Fruit fly (Drosophila melanogaster) whole organism, prepupa: ENCODE results near the gene CG12795.

Source experiments
- Blimp-1 ChIP-seq: fragments of 200-800 bp; sonication (Bioruptor generic); optimal IDR thresholded peaks from 3 replicates; lab custom pipeline; 2017; ENCODE audit warnings: missing biosample characterization, missing genetic modification characterization, mild to moderate bottlenecking, moderate library complexity, missing genetic modification reagents
- CG10631 ChIP-seq: fragments of 200-800 bp; sonication (Bioruptor generic); optimal IDR thresholded peaks from 2 replicates; lab custom pipeline; 2016; ENCODE audit warnings: missing biosample characterization, missing genetic modification characterization
- CG10669 ChIP-seq: fragments of 200-800 bp; sonication (Bioruptor generic); optimal IDR thresholded peaks from 3 replicates; lab custom pipeline; 2018; ENCODE audit warnings: missing biosample characterization, mild to moderate bottlenecking, missing genetic modification characterization, moderate library complexity
- CG11294 ChIP-seq: fragments of 200-800 bp; sonication (Bioruptor generic); IDR thresholded peaks from 2 replicates; pipeline ENCODE4 v1.3.6; 2022; ENCODE audit warnings: missing biosample characterization, missing genetic modification characterization
- CG11762 ChIP-seq: fragments of 200-800 bp; sonication (Bioruptor generic); optimal IDR thresholded peaks from 3 replicates; lab custom pipeline; 2016; ENCODE audit warnings: missing biosample characterization, missing genetic modification characterization; ENCODE audit not compliant: insufficient read depth
- CG11902 ChIP-seq: fragments of 200-800 bp; sonication (Bioruptor generic); optimal IDR thresholded peaks from 3 replicates; lab custom pipeline; 2016; ENCODE audit warnings: missing biosample characterization, missing genetic modification characterization
- CG15336 ChIP-seq: fragments of 200-800 bp; sonication (Bioruptor generic); IDR thresholded peaks from 2 replicates; pipeline ENCODE4 v1.3.6; 2022; ENCODE audit warnings: missing biosample characterization, missing genetic modification characterization
- CG16779 ChIP-seq: fragments of 200-800 bp; sonication (Bioruptor generic); optimal IDR thresholded peaks from 3 replicates; lab custom pipeline; 2017; ENCODE audit warnings: missing biosample characterization, mild to moderate bottlenecking, missing genetic modification characterization
- CG3032 ChIP-seq: fragments of 200-800 bp; optimal IDR thresholded peaks from 2 replicates; lab custom pipeline; 2019; ENCODE audit warnings: missing biosample characterization, mild to moderate bottlenecking, missing genetic modification characterization, moderate library complexity
- CG31627 ChIP-seq: fragments of 200-800 bp; sonication (Bioruptor generic); optimal IDR thresholded peaks from 3 replicates; lab custom pipeline; 2016; ENCODE audit warnings: missing biosample characterization, missing genetic modification characterization
- CG32006 ChIP-seq: fragments of 200-800 bp; sonication (Bioruptor generic); optimal IDR thresholded peaks from 3 replicates; lab custom pipeline; 2017; ENCODE audit warnings: missing biosample characterization, mild to moderate bottlenecking, missing genetic modification characterization
- CG34406 ChIP-seq: fragments of 200-800 bp; sonication (Bioruptor generic); optimal IDR thresholded peaks from 3 replicates; lab custom pipeline; 2016; ENCODE audit warnings: missing biosample characterization, missing genetic modification characterization
- CG3919 ChIP-seq: fragments of 200-800 bp; sonication (Bioruptor generic); optimal IDR thresholded peaks from 3 replicates; lab custom pipeline; 2016; ENCODE audit warnings: missing biosample characterization, missing genetic modification characterization
- CG6276 ChIP-seq: fragments of 200-800 bp; sonication (Bioruptor generic); optimal IDR thresholded peaks from 2 replicates; lab custom pipeline; 2017; ENCODE audit warnings: missing biosample characterization, mild to moderate bottlenecking, missing genetic modification characterization
- CG6808 ChIP-seq: fragments of 200-800 bp; sonication (Bioruptor generic); optimal IDR thresholded peaks from 3 replicates; lab custom pipeline; 2017; ENCODE audit warnings: missing biosample characterization, missing genetic modification characterization, mild to moderate bottlenecking, moderate library complexity, missing genetic modification reagents
- CG6854 ChIP-seq: fragments of 200-800 bp; sonication (Bioruptor generic); optimal IDR thresholded peaks from 2 replicates; lab custom pipeline; 2017; ENCODE audit warnings: missing biosample characterization, mild to moderate bottlenecking, missing genetic modification characterization
- CG8119 ChIP-seq: fragments of 200-800 bp; sonication (Bioruptor generic); IDR thresholded peaks from 3 replicates; pipeline ENCODE4 v1.3.6; 2022; ENCODE audit warnings: missing biosample characterization, missing genetic modification characterization
- CG8319 ChIP-seq: fragments of 200-800 bp; sonication (Bioruptor generic); optimal IDR thresholded peaks from 3 replicates; lab custom pipeline; 2016; ENCODE audit warnings: missing biosample characterization, missing genetic modification characterization
- CG8632 ChIP-seq: fragments of 200-800 bp; sonication (Bioruptor generic); optimal IDR thresholded peaks from 3 replicates; lab custom pipeline; 2016; ENCODE audit warnings: missing biosample characterization, missing genetic modification characterization
- CG9139 ChIP-seq: fragments of 200-800 bp; sonication (Bioruptor generic); optimal IDR thresholded peaks from 3 replicates; lab custom pipeline; 2017; ENCODE audit warnings: missing biosample characterization, mild to moderate bottlenecking, missing genetic modification characterization
- Eip75B ChIP-seq: fragments of 200-800 bp; sonication (Bioruptor generic); optimal IDR thresholded peaks from 3 replicates; lab custom pipeline; 2016; ENCODE audit warnings: missing biosample characterization, missing genetic modification characterization
- Eip78C ChIP-seq: fragments of 200-800 bp; sonication (Bioruptor generic); peaks from one replicate; lab custom pipeline; 2016; ENCODE audit warnings: missing biosample characterization, missing genetic modification characterization
- Ets96B ChIP-seq: fragments of 200-800 bp; optimal IDR thresholded peaks from 2 replicates; lab custom pipeline; 2019; ENCODE audit warnings: missing biosample characterization, mild to moderate bottlenecking, missing genetic modification characterization, moderate library complexity
- Gug ChIP-seq: fragments of 200-800 bp; sonication (Bioruptor generic); IDR thresholded peaks from 2 replicates; pipeline ENCODE4 v1.3.6; 2022; ENCODE audit warnings: missing biosample characterization, missing genetic modification characterization
- Hr38 ChIP-seq: sonication (Bioruptor generic); optimal IDR thresholded peaks from 2 replicates; lab custom pipeline; 2016; ENCODE audit warnings: missing biosample characterization, missing genetic modification characterization
- Hr39 ChIP-seq: fragments of 200-800 bp; sonication (Bioruptor generic); optimal IDR thresholded peaks from 2 replicates; lab custom pipeline; 2016; ENCODE audit warnings: missing biosample characterization, missing genetic modification characterization
- Hr4 ChIP-seq: fragments of 200-800 bp; sonication (Bioruptor generic); optimal IDR thresholded peaks from 3 replicates; lab custom pipeline; 2016; ENCODE audit warnings: missing biosample characterization, missing genetic modification characterization
- Lpt ChIP-seq: fragments of 200-800 bp; sonication (Bioruptor generic); optimal IDR thresholded peaks from 3 replicates; lab custom pipeline; 2016; ENCODE audit warnings: missing biosample characterization, missing genetic modification characterization
- Met ChIP-seq: fragments of 200-800 bp; sonication (Bioruptor generic); optimal IDR thresholded peaks from 3 replicates; lab custom pipeline; 2016; ENCODE audit warnings: missing biosample characterization, missing genetic modification characterization
- Smox ChIP-seq: fragments of 200-800 bp; sonication (Bioruptor generic); optimal IDR thresholded peaks from 3 replicates; lab custom pipeline; 2016; ENCODE audit warnings: missing biosample characterization, missing genetic modification characterization
- Sox102F ChIP-seq: fragments of 200-800 bp; sonication (Bioruptor generic); optimal IDR thresholded peaks from 2 replicates; lab custom pipeline; 2016; ENCODE audit warnings: missing biosample characterization, mild to moderate bottlenecking, missing genetic modification characterization
- Sox15 ChIP-seq: fragments of 200-800 bp; sonication (Bioruptor generic); optimal IDR thresholded peaks from 3 replicates; lab custom pipeline; 2016; ENCODE audit warnings: missing biosample characterization, missing genetic modification characterization
- achi ChIP-seq: fragments of 200-800 bp; sonication (Bioruptor generic); optimal IDR thresholded peaks from 3 replicates; lab custom pipeline; 2016; ENCODE audit warnings: missing biosample characterization, missing genetic modification characterization
- dac ChIP-seq: fragments of 200-800 bp; sonication (Bioruptor generic); optimal IDR thresholded peaks from 2 replicates; lab custom pipeline; 2017; ENCODE audit warnings: missing biosample characterization, mild to moderate bottlenecking, missing genetic modification characterization
- dsx ChIP-seq: fragments of 200-800 bp; optimal IDR thresholded peaks from 3 replicates; lab custom pipeline; 2019; ENCODE audit warnings: missing biosample characterization, mild to moderate bottlenecking, missing genetic modification characterization, moderate library complexity; ENCODE audit not compliant: poor library complexity, severe bottlenecking
- eg ChIP-seq: fragments of 200-800 bp; sonication (Bioruptor generic); IDR thresholded peaks from 3 replicates; pipeline ENCODE4 v1.3.6; 2022; ENCODE audit warnings: missing biosample characterization, missing genetic modification characterization
- fd59A ChIP-seq: fragments of 200-800 bp; sonication (Bioruptor generic); optimal IDR thresholded peaks from 2 replicates; lab custom pipeline; 2017; ENCODE audit warnings: missing biosample characterization, mild to moderate bottlenecking, missing genetic modification characterization, missing genetic modification reagents
- fd85E ChIP-seq: fragments of 200-800 bp; sonication (Bioruptor generic); optimal IDR thresholded peaks from 3 replicates; lab custom pipeline; 2016; ENCODE audit warnings: missing biosample characterization, missing genetic modification characterization
- fkh ChIP-seq: fragments of 200-800 bp; sonication (Bioruptor generic); optimal IDR thresholded peaks from 3 replicates; lab custom pipeline; 2017; ENCODE audit warnings: missing biosample characterization, mild to moderate bottlenecking, missing genetic modification characterization, moderate library complexity
- lz ChIP-seq: fragments of 200-800 bp; sonication (Bioruptor generic); optimal IDR thresholded peaks from 3 replicates; lab custom pipeline; 2016; ENCODE audit warnings: missing biosample characterization, missing genetic modification characterization
- pdm3 ChIP-seq: fragments of 200-800 bp; sonication (Bioruptor generic); optimal IDR thresholded peaks from 3 replicates; lab custom pipeline; 2016; ENCODE audit warnings: missing biosample characterization, missing genetic modification characterization
- salr ChIP-seq, 2 experiments: fragments of 200-800 bp; sonication (Bioruptor generic); optimal IDR thresholded peaks; 3 replicates each; lab custom pipeline; 2016 to 2018; ENCODE audit warnings: missing biosample characterization in 2 of 2, missing genetic modification characterization in 2 of 2, mild to moderate bottlenecking in 1 of 2
- svp ChIP-seq: fragments of 200-800 bp; sonication (Bioruptor generic); peaks from one replicate; lab custom pipeline; 2016; ENCODE audit warnings: missing biosample characterization, missing genetic modification characterization
- topi ChIP-seq: fragments of 200-800 bp; sonication (Bioruptor generic); optimal IDR thresholded peaks from 3 replicates; lab custom pipeline; 2016; ENCODE audit warnings: missing biosample characterization, missing genetic modification characterization

CG12795 gene

dm6 chr2L:3437068-3437467 lies 15.2 kb upstream of the CG12795 start (continued):
- peak; percentile 53 for TF ChIP-seq CG6808 (GFP tag; lab: Kevin White, UChicago)
- TF ChIP-seq CG10669 (GFP tag; lab: Kevin White, UChicago), result peak; percentile 52
- peak; percentile 86 for TF ChIP-seq svp (GFP tag; lab: Kevin White, UChicago)
- TF ChIP-seq Hr4 (GFP tag; lab: Kevin White, UChicago), result peak; percentile 88
- peak; percentile 79 for TF ChIP-seq CG3919 (GFP tag; lab: Kevin White, UChicago)
- TF ChIP-seq CG11294 (GFP tag; lab: Robert Waterston, UW), result peak; percentile 63
- no peak for TF ChIP-seq fkh (GFP tag; lab: Kevin White, UChicago)
- peak; percentile 70 for TF ChIP-seq CG34406 (GFP tag; lab: Kevin White, UChicago)
- TF ChIP-seq Sox102F (GFP tag; lab: Kevin White, UChicago), result peak; percentile 95
- peak; percentile 94 for TF ChIP-seq CG15336 (GFP tag; lab: Robert Waterston, UW)
- peak; percentile 71 for TF ChIP-seq dsx (GFP tag; lab: Kevin White, UChicago)
- TF ChIP-seq Lpt, result peak; percentile 70
- TF ChIP-seq CG6276 (GFP tag; lab: Kevin White, UChicago), result peak; percentile 82
- peak; percentile 94 for TF ChIP-seq Eip78C
- peak; percentile 63 for TF ChIP-seq Ets96B (tag; lab: Kevin White, UChicago)
- TF ChIP-seq lz (GFP tag; lab: Kevin White, UChicago), result peak; percentile 84
- TF ChIP-seq CG16779 (tag; lab: Kevin White, UChicago), result peak; percentile 34
- peak; percentile 80 for TF ChIP-seq Eip75B (GFP tag; lab: Kevin White, UChicago)
- peak; percentile 78 for TF ChIP-seq fd59A (GFP tag; lab: Kevin White, UChicago)
- peak; percentile 83 for TF ChIP-seq CG10631
- peak; percentile 93 for TF ChIP-seq CG8119 (GFP tag; lab: Robert Waterston, UW)
- peak; percentile 59 to 81 for TF ChIP-seq salr (GFP tag; optimal IDR thresholded peaks at IDR 0.05; lab: Kevin White, UChicago)
- peak; percentile 83 for TF ChIP-seq topi (GFP tag; lab: Kevin White, UChicago)
- TF ChIP-seq Blimp-1 (GFP tag; lab: Kevin White, UChicago), result peak; percentile 66
- peak; percentile 84 for TF ChIP-seq dac (GFP tag; lab: Kevin White, UChicago)
- TF ChIP-seq CG9139 (GFP tag; lab: Kevin White, UChicago), result no peak
- peak; percentile 15 for TF ChIP-seq CG11902 (GFP tag; lab: Kevin White, UChicago)

- TF ChIP-seq eg (GFP tag; lab: Robert Waterston, UW), result no peak
- TF ChIP-seq Met (GFP tag; lab: Kevin White, UChicago), result no peak
- TF ChIP-seq, all 60 proteins: peak for 0
These were observed 14.2 kb upstream of the CG12795 start for dm6 chr2L:3438078-3438477.

- TF ChIP-seq CG15336 (GFP tag; lab: Robert Waterston, UW) (peak; percentile 28; the same call in 1 of the 2 replicates), svp (GFP tag; lab: Kevin White, UChicago) (peak; percentile 28), Eip78C (peak; percentile 13), achi (no peak), CG32006 (GFP tag; lab: Kevin White, UChicago) (peak; percentile 19)
These were observed 12.8 kb upstream of the CG12795 start for dm6 chr2L:3439502-3439901.

- TF ChIP-seq CG11294 (GFP tag; lab: Robert Waterston, UW) (peak; percentile 84), eg (GFP tag; lab: Robert Waterston, UW) (peak; percentile 93), CG6854 (no peak), lz (GFP tag; lab: Kevin White, UChicago) (peak; percentile 10), CG31627 (peak; percentile 41), CG8119 (GFP tag; lab: Robert Waterston, UW) (peak; percentile 90), Hr39 (GFP tag; lab: Kevin White, UChicago) (peak; percentile 40), Smox (GFP tag; lab: Kevin White, UChicago) (no peak), Hr38 (GFP tag; lab: Kevin White, UChicago) (peak; percentile 41), CG34406 (GFP tag; lab: Kevin White, UChicago) (no peak), CG15336 (GFP tag; lab: Robert Waterston, UW) (peak; percentile 83), CG6808 (GFP tag; lab: Kevin White, UChicago) (peak; percentile 44), Sox15 (GFP tag; lab: Kevin White, UChicago) (no peak), CG3032 (tag; lab: Kevin White, UChicago) (peak; percentile 53), pdm3 (GFP tag; lab: Kevin White, UChicago) (peak; percentile 82), Ets96B (tag; lab: Kevin White, UChicago) (peak; percentile 11), CG6276 (GFP tag; lab: Kevin White, UChicago) (peak; percentile 84), fd59A (GFP tag; lab: Kevin White, UChicago) (peak; percentile 53), CG10631 (peak; percentile 59), CG8319 (GFP tag; lab: Kevin White, UChicago) (peak; percentile 58), CG8632 (GFP tag; lab: Kevin White, UChicago) (no peak), Gug (GFP tag; lab: Robert Waterston, UW) (peak; percentile 88), Lpt (peak; percentile 27), Hr4 (GFP tag; lab: Kevin White, UChicago) (peak; percentile 86), fd85E (GFP tag; lab: Kevin White, UChicago) (no peak), CG11762 (peak; percentile 70)
These were observed 11.9 kb upstream of the CG12795 start for dm6 chr2L:3440322-3440721.
